Fruit fly (Drosophila melanogaster): Measurements from ENCODE around the gene gammaTub23C.

gammaTub23C gene

DNA sequence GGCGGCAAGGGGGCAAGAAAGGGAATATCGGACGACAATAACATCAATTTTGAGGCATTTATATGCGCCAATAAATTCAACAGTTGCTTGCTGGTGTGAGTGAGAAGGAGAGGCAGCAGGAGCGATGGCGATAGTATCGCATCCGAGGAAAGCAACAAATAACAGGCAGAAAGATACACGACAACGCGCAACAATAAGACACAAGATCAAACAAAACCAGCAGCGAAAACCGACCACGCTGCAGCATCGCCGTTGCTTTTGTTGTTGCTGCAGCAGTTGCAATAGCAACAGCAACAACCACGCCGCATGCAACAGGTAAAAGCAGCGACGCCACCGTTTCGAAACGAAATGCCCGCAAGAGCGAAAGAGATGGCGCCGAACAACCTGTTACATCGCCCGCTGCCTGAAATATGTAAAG is 27.8 kb downstream of the gammaTub23C start (continued):
- no peak for TF ChIP-seq CG10366 (GFP tag; IDR thresholded peaks at IDR 0.05)
- no peak for TF ChIP-seq Neu2 (GFP tag; optimal IDR thresholded peaks at IDR 0.05; ENCODE audit: borderline replicate concordance)
- no peak for TF ChIP-seq seq (GFP tag; IDR thresholded peaks at IDR 0.05)
- no peak for TF ChIP-seq Doc2 (GFP tag; IDR thresholded peaks at IDR 0.05)
- no peak for TF ChIP-seq Hr78 (GFP tag; optimal IDR thresholded peaks at IDR 0.05)
- TF ChIP-seq Ets97D (GFP tag; optimal IDR thresholded peaks at IDR 0.05) = no peak
- peak; percentile 41 for TF ChIP-seq BEAF-32 (GFP tag; optimal IDR thresholded peaks at IDR 0.05)
- TF ChIP-seq sqz (GFP tag; optimal IDR thresholded peaks at IDR 0.05) = no peak
- no peak for TF ChIP-seq Blimp-1 (GFP tag; optimal IDR thresholded peaks at IDR 0.05)
- no peak for TF ChIP-seq CG4707 (GFP tag; optimal IDR thresholded peaks at IDR 0.05)
- TF ChIP-seq CG1529 (GFP tag; optimal IDR thresholded peaks at IDR 0.05) = no peak
- TF ChIP-seq CG8359 (GFP tag; optimal IDR thresholded peaks at IDR 0.05; ENCODE audit: borderline replicate concordance) = no peak
- TF ChIP-seq jing (GFP tag; optimal IDR thresholded peaks at IDR 0.05) = no peak
- no peak for TF ChIP-seq CG12391 (tag; optimal IDR thresholded peaks at IDR 0.05)
- no peak for TF ChIP-seq CG14860 (GFP tag; IDR thresholded peaks at IDR 0.05; ENCODE audit: partially characterized antibody)
- no peak for TF ChIP-seq Ets65A (GFP tag)
- TF ChIP-seq CG7556 (GFP tag; optimal IDR thresholded peaks at IDR 0.05) = no peak
- TF ChIP-seq CG16815 (GFP tag; optimal IDR thresholded peaks at IDR 0.05) = no peak
- no peak for TF ChIP-seq pita (GFP tag; optimal IDR thresholded peaks at IDR 0.05)
- TF ChIP-seq Xrp1 (GFP tag; IDR thresholded peaks at IDR 0.05) = no peak
- no peak for TF ChIP-seq Optix (GFP tag; IDR thresholded peaks at IDR 0.05)
- no peak for TF ChIP-seq chm (GFP tag; IDR thresholded peaks at IDR 0.05)
- no peak for TF ChIP-seq tup (GFP tag; optimal IDR thresholded peaks at IDR 0.05)
- no peak for TF ChIP-seq dmrt99B (tag; optimal IDR thresholded peaks at IDR 0.05)
- no peak for TF ChIP-seq yki (optimal IDR thresholded peaks at IDR 0.05)
- TF ChIP-seq CTCF (GFP tag; optimal IDR thresholded peaks at IDR 0.05) = no peak
- no peak for TF ChIP-seq grn (GFP tag; optimal IDR thresholded peaks at IDR 0.05)
- TF ChIP-seq gsb-n (tag; optimal IDR thresholded peaks at IDR 0.05) = peak; percentile 26
- no peak for TF ChIP-seq en (GFP tag; optimal IDR thresholded peaks at IDR 0.05)
- no peak for TF ChIP-seq Hr3 (GFP tag; optimal IDR thresholded peaks at IDR 0.05)
- TF ChIP-seq Nf-YB (GFP tag; optimal IDR thresholded peaks at IDR 0.05) = peak; percentile 53
- no peak for TF ChIP-seq wor (GFP tag; IDR thresholded peaks at IDR 0.05)
- TF ChIP-seq stc (GFP tag; IDR thresholded peaks at IDR 0.05) = no peak
- TF ChIP-seq exex (tag; optimal IDR thresholded peaks at IDR 0.05) = no peak
- TF ChIP-seq CG9797 (GFP tag; optimal IDR thresholded peaks at IDR 0.05) = no peak
- TF ChIP-seq CG11247 (GFP tag; IDR thresholded peaks at IDR 0.05) = no peak
- peak; percentile 49; the same call in 2 of the 3 replicates for TF ChIP-seq Doc3 (GFP tag; IDR thresholded peaks at IDR 0.05; ENCODE audit: partially characterized antibody)
- no peak for TF ChIP-seq sens-2 (GFP tag; IDR thresholded peaks at IDR 0.05)
- TF ChIP-seq CG14050 (GFP tag; IDR thresholded peaks at IDR 0.05) = no peak
- no peak for TF ChIP-seq CG4328 (GFP tag; optimal IDR thresholded peaks at IDR 0.05)
- no peak for TF ChIP-seq CG11398 (GFP tag; optimal IDR thresholded peaks at IDR 0.05)
- no peak for TF ChIP-seq br (optimal IDR thresholded peaks at IDR 0.05)
- TF ChIP-seq onecut (GFP tag; IDR thresholded peaks at IDR 0.05) = no peak
- TF ChIP-seq kah (GFP tag; optimal IDR thresholded peaks at IDR 0.05) = peak; percentile 79
- TF ChIP-seq crol (GFP tag; IDR thresholded peaks at IDR 0.05) = 0 out of 2 replicates have a peak, but pooled peaks have one; percentile 29
- no peak for TF ChIP-seq emc (GFP tag; optimal IDR thresholded peaks at IDR 0.05)
- TF ChIP-seq CG2875 (GFP tag; optimal IDR thresholded peaks at IDR 0.05) = no peak
- TF ChIP-seq Chrac-16 (GFP tag; optimal IDR thresholded peaks at IDR 0.05) = no peak
- peak; percentile 66; the same call in 1 of the 2 replicates for TF ChIP-seq vvl (GFP tag; IDR thresholded peaks at IDR 0.05)
- TF ChIP-seq Dad (GFP tag; optimal IDR thresholded peaks at IDR 0.05) = no peak
- no peak for TF ChIP-seq Fer2 (tag; optimal IDR thresholded peaks at IDR 0.05)
- no peak for TF ChIP-seq disco-r (GFP tag; optimal IDR thresholded peaks at IDR 0.05)
- peak; percentile 54; the same call in 1 of the 4 replicates for TF ChIP-seq Dll (GFP tag; IDR thresholded peaks at IDR 0.05; ENCODE audit: partially characterized antibody)
